Worm (Caenorhabditis elegans) whole organism, midembryonic: Measurements from ENCODE around the gene lido-14.

Source experiments
- klf-2 ChIP-seq: fragments of 200-800 bp; sonication (Bioruptor generic); conservative IDR thresholded peaks from 2 replicates; pipeline ENCODE4 v1.3.6; 2022; ENCODE audit warnings: missing genetic modification reagents, missing genetic modification characterization, missing compliant biosample characterization
- ztf-23 ChIP-seq: fragments of 200-800 bp; sonication (Bioruptor generic); IDR thresholded peaks from 2 replicates; pipeline ENCODE4 v1.3.6; 2022; ENCODE audit warnings: missing genetic modification reagents, missing genetic modification characterization, missing compliant biosample characterization

DNA sequence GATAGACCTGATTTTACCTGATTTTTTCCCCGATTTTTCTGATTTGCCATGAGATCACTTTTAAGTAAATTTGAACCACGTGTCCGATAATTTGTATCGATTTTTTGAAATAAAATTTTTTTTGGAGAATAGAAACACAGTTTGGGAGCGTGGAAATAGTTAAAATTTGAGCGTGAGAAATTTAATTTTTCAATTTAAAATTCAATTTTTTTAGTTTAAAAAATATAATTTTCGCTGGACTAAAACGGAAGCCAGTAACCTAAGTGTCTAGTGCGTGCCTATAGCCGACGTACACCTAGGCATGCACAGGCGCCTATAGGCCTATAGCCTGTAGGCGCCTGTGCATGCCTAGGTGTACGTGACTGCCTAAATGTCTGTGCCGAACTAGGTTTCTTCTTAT lies 40.3 kb downstream of the lido-14 start, which contains the start of gene nep-9:
- TF ChIP-seq ztf-23 (GFP tag; lab: Robert Waterston, UW) (no peak), klf-2 (GFP tag; lab: Robert Waterston, UW) (no peak)
